Worm (Caenorhabditis elegans) whole organism, mixed stage, embryonic: ENCODE measurements around the gene F26D2.16.
A peak's percentile ranks its signal among the peaks of the same experiment; 100 is the strongest.

Experiments
- ceh-83 ChIP-seq: fragments of 200-800 bp; sonication (Bioruptor generic); optimal IDR thresholded peaks from 2 replicates; lab custom pipeline; 2018; ENCODE audit warnings: mild to moderate bottlenecking, missing genetic modification characterization, missing compliant biosample characterization
- elt-3 ChIP-seq: fragments of 150-350 bp; optimal IDR thresholded peaks from 2 replicates; lab custom pipeline; 2014; ENCODE audit warnings: missing biosample characterization, missing genetic modification characterization
- nhr-237 ChIP-seq: fragments of 150-350 bp; optimal IDR thresholded peaks from 2 replicates; lab custom pipeline; 2014; ENCODE audit warnings: missing biosample characterization, missing genetic modification characterization
- nhr-28 ChIP-seq: fragments of 150-350 bp; optimal IDR thresholded peaks from 2 replicates; lab custom pipeline; 2014; ENCODE audit warnings: missing biosample characterization, missing genetic modification characterization
- snpc-4 ChIP-seq: fragments of 150-350 bp; optimal IDR thresholded peaks from 2 replicates; lab custom pipeline; 2014; ENCODE audit warnings: missing biosample characterization, missing genetic modification characterization
- unc-120 ChIP-seq: sonication (generic microtip); optimal IDR thresholded peaks from 2 replicates; lab custom pipeline; 2017; ENCODE audit warnings: missing genetic modification characterization, missing compliant biosample characterization; ENCODE audit not compliant: poor library complexity, severe bottlenecking
- unc-39 ChIP-seq: fragments of 150-350 bp; optimal IDR thresholded peaks from 2 replicates; lab custom pipeline; 2014; ENCODE audit warnings: missing biosample characterization, missing genetic modification characterization
- ztf-11 ChIP-seq: fragments of 150-350 bp; optimal IDR thresholded peaks from 2 replicates; lab custom pipeline; 2014; ENCODE audit warnings: missing biosample characterization, missing genetic modification characterization

- TF ChIP-seq snpc-4 (tag; lab: Kevin White, UChicago), result no peak
- TF ChIP-seq nhr-237 (tag; lab: Kevin White, UChicago), result peak; percentile 47
- TF ChIP-seq unc-120 (tag; lab: Kevin White, UChicago), result no peak
- TF ChIP-seq ceh-83 (GFP tag; lab: Kevin White, UChicago), result no peak
- TF ChIP-seq unc-39 (tag; lab: Kevin White, UChicago), result no peak
- no peak for TF ChIP-seq elt-3 (tag; lab: Kevin White, UChicago)
- no peak for TF ChIP-seq ztf-11
- TF ChIP-seq nhr-28 (tag; lab: Kevin White, UChicago), result no peak
Observed at ce11 chrV:16401519-16401918, 18.1 kb downstream of the F26D2.16 start, which contains the start of gene F13A7.14.
